Worm (Caenorhabditis elegans) whole organism, L4 larva: Measurements from ENCODE around the gene Y32B12A.5.

Source experiments
- R02D3.7 ChIP-seq: fragments of 150-350 bp; sonication (generic microtip); optimal IDR thresholded peaks from 3 replicates; lab custom pipeline; 2014; ENCODE audit warnings: missing biosample characterization, missing genetic modification characterization
- lsy-2 ChIP-seq, 2 experiments: fragments of 150-350 bp in 1 of 2; sonication (generic microtip) in 1 of 2; optimal IDR thresholded peaks; 2 replicates each; lab custom pipeline; 2014 to 2017; ENCODE audit warnings: missing biosample characterization in 2 of 2, missing genetic modification characterization in 2 of 2
- nhr-10 ChIP-seq: fragments of 150-350 bp; optimal IDR thresholded peaks from 2 replicates; lab custom pipeline; 2014; ENCODE audit warnings: missing biosample characterization, missing genetic modification characterization

- TF ChIP-seq nhr-10 (tag; lab: Kevin White, UChicago) = no peak
- TF ChIP-seq lsy-2 (tag; optimal IDR thresholded peaks at IDR 0.05; lab: Kevin White, UChicago) = no peak
- no peak for TF ChIP-seq R02D3.7
These were observed 26.5 kb downstream of the Y32B12A.5 start, which contains the start of gene srh-142 for ce11 chrV:16460866-16461265.
